Fruit fly (Drosophila melanogaster): Measurements from ENCODE around the gene rsh.

The rsh gene

dm6 chrX:13105220-13105619 lies 116.8 kb downstream of the rsh start (continued):
- TF ChIP-seq CG12071 (GFP tag; optimal IDR thresholded peaks at IDR 0.05): peak; percentile 21
- TF ChIP-seq CG13894 (tag; optimal IDR thresholded peaks at IDR 0.05): peak; percentile 32
- TF ChIP-seq Asciz (GFP tag; optimal IDR thresholded peaks at IDR 0.05): no peak
- no peak for TF ChIP-seq CG1792 (GFP tag; optimal IDR thresholded peaks at IDR 0.05)
- no peak for TF ChIP-seq lbe (GFP tag; optimal IDR thresholded peaks at IDR 0.05)
- peak; percentile 28 for TF ChIP-seq lab (GFP tag; optimal IDR thresholded peaks at IDR 0.05)
- no peak for TF ChIP-seq CG6683 (GFP tag; optimal IDR thresholded peaks at IDR 0.05)
- TF ChIP-seq mld (GFP tag; IDR thresholded peaks at IDR 0.05; ENCODE audit: partially characterized antibody): no peak
- TF ChIP-seq ken (GFP tag; IDR thresholded peaks at IDR 0.05): 0 out of 3 replicates have a peak, but pooled peaks have one; percentile 4
- no peak for TF ChIP-seq CG30403 (GFP tag; optimal IDR thresholded peaks at IDR 0.05)
- TF ChIP-seq CG11696 (GFP tag; IDR thresholded peaks at IDR 0.05): no peak
- no peak for TF ChIP-seq CG6689 (GFP tag; IDR thresholded peaks at IDR 0.05)
- TF ChIP-seq sug (tag; optimal IDR thresholded peaks at IDR 0.05): peak; percentile 52
- no peak for TF ChIP-seq CG5953 (GFP tag; IDR thresholded peaks at IDR 0.05)
- TF ChIP-seq dan (GFP tag; IDR thresholded peaks at IDR 0.05): no peak
- TF ChIP-seq Fer2 (tag; optimal IDR thresholded peaks at IDR 0.05): no peak
- TF ChIP-seq CG3281 (GFP tag; optimal IDR thresholded peaks at IDR 0.05): peak; percentile 34
- no peak for TF ChIP-seq Stat92E (GFP tag; optimal IDR thresholded peaks at IDR 0.05)
- peak; percentile 49 for TF ChIP-seq PHDP (tag; optimal IDR thresholded peaks at IDR 0.05)
- TF ChIP-seq CG6654 (GFP tag; optimal IDR thresholded peaks at IDR 0.05): no peak
- TF ChIP-seq caup (GFP tag; optimal IDR thresholded peaks at IDR 0.05; ENCODE audit: severe bottlenecking): no peak
- no peak for TF ChIP-seq BEAF-32 (GFP tag; optimal IDR thresholded peaks at IDR 0.05)
- TF ChIP-seq Nf-YC (tag; optimal IDR thresholded peaks at IDR 0.05): peak; percentile 23
- no peak for TF ChIP-seq jumu (GFP tag; optimal IDR thresholded peaks at IDR 0.05)
- no peak for TF ChIP-seq CG8089 (GFP tag; optimal IDR thresholded peaks at IDR 0.05)
- TF ChIP-seq crp (GFP tag; optimal IDR thresholded peaks at IDR 0.05): no peak
- TF ChIP-seq CrebB (tag; optimal IDR thresholded peaks at IDR 0.05): peak; percentile 10
- no peak for TF ChIP-seq tgo (GFP tag; IDR thresholded peaks at IDR 0.05)
- TF ChIP-seq cwo (GFP tag; optimal IDR thresholded peaks at IDR 0.05): no peak
- no peak for TF ChIP-seq Ptx1 (GFP tag; IDR thresholded peaks at IDR 0.05)
- TF ChIP-seq sisA (GFP tag; IDR thresholded peaks at IDR 0.05): no peak
- peak; percentile 62 for TF ChIP-seq mirr (GFP tag; optimal IDR thresholded peaks at IDR 0.05)
- peak; percentile 38 for TF ChIP-seq CG15269 (tag; optimal IDR thresholded peaks at IDR 0.05)
- no peak for TF ChIP-seq ara (GFP tag; IDR thresholded peaks at IDR 0.05)
- TF ChIP-seq Dek (tag; optimal IDR thresholded peaks at IDR 0.05): no peak
- TF ChIP-seq CG10462 (GFP tag; optimal IDR thresholded peaks at IDR 0.05): no peak
- no peak for TF ChIP-seq toy (GFP tag; IDR thresholded peaks at IDR 0.05)
- TF ChIP-seq CG31441 (GFP tag; IDR thresholded peaks at IDR 0.05): no peak
- peak; percentile 42 for TF ChIP-seq CG34376 (GFP tag; optimal IDR thresholded peaks at IDR 0.05)
- TF ChIP-seq schlank (tag; optimal IDR thresholded peaks at IDR 0.05): no peak
- TF ChIP-seq CG1024 (GFP tag; IDR thresholded peaks at IDR 0.05): no peak
- TF ChIP-seq CG16779 (GFP tag; IDR thresholded peaks at IDR 0.05): no peak
